Worm (Caenorhabditis elegans) whole organism, L1 larva: Measurements from ENCODE around the gene Y53F4B.21.
"Not testable (repeated sequence)": the region's sequence is repeated elsewhere in the genome, so short reads cannot be mapped to it uniquely, and the experiment has no call there.

Source experiments
- C04F5.9 ChIP-seq: sonication (generic microtip); optimal IDR thresholded peaks from 2 replicates; lab custom pipeline; 2016; ENCODE audit warnings: missing genetic modification characterization, missing compliant biosample characterization
- C16A3.4 ChIP-seq: fragments of 150-350 bp; optimal IDR thresholded peaks from 2 replicates; lab custom pipeline; 2014; ENCODE audit warnings: missing biosample characterization, missing genetic modification characterization
- C34B4.2 ChIP-seq: sonication (generic microtip); optimal IDR thresholded peaks from 2 replicates; lab custom pipeline; 2017; ENCODE audit warnings: mild to moderate bottlenecking, missing genetic modification characterization, missing compliant biosample characterization
- blmp-1 ChIP-seq: fragments of 150-350 bp; optimal IDR thresholded peaks from 2 replicates; lab custom pipeline; 2014; ENCODE audit warnings: missing biosample characterization, missing genetic modification characterization
- ceh-63 ChIP-seq: fragments of 200-800 bp; sonication (Bioruptor generic); optimal IDR thresholded peaks from 2 replicates; lab custom pipeline; 2018; ENCODE audit warnings: mild to moderate bottlenecking, missing genetic modification characterization, missing compliant biosample characterization
- ceh-8 ChIP-seq: fragments of 200-800 bp; sonication (Bioruptor generic); optimal IDR thresholded peaks from 2 replicates; lab custom pipeline; 2018; ENCODE audit warnings: mild to moderate bottlenecking, missing genetic modification characterization, moderate library complexity, missing compliant biosample characterization
- ceh-88 ChIP-seq: fragments of 200-800 bp; sonication (Bioruptor generic); IDR thresholded peaks from 2 replicates; pipeline ENCODE4 v1.3.6; 2022; ENCODE audit warnings: missing genetic modification characterization, missing compliant biosample characterization
- dpl-1 ChIP-seq, 3 experiments: fragments of 150-350 bp in 2 of 3; sonication (generic microtip) in 1 of 3; optimal IDR thresholded peaks; 2 replicates each; lab custom pipeline; 2014 to 2017; ENCODE audit warnings: missing biosample characterization in 3 of 3, missing genetic modification characterization in 3 of 3, missing genetic modification reagents in 3 of 3
- efl-1 ChIP-seq, 4 experiments: fragments of 150-350 bp; optimal IDR thresholded peaks in 3 of 4; peaks in 1 of 4; 1 replicate in 1 of 4; 2 replicates in 3 of 4; lab custom pipeline; 2014; ENCODE audit warnings: missing biosample characterization in 2 of 4, missing genetic modification characterization in 2 of 4, missing genetic modification reagents in 2 of 4
- efl-3 ChIP-seq: fragments of 200-800 bp; sonication (Bioruptor generic); optimal IDR thresholded peaks from 2 replicates; lab custom pipeline; 2018; ENCODE audit warnings: mild to moderate bottlenecking, missing genetic modification characterization, missing compliant biosample characterization
- egl-13 ChIP-seq: sonication (generic microtip); optimal IDR thresholded peaks from 2 replicates; lab custom pipeline; 2016; ENCODE audit warnings: missing genotype, missing genetic modification reagents, missing genetic modification characterization, missing compliant biosample characterization
- elt-2 ChIP-seq: sonication (generic microtip); optimal IDR thresholded peaks from 2 replicates; lab custom pipeline; 2016; ENCODE audit warnings: missing genetic modification characterization, mild to moderate bottlenecking, inconsistent platforms, missing compliant biosample characterization, missing genetic modification reagents
- fkh-4 ChIP-seq: sonication (generic microtip); optimal IDR thresholded peaks from 2 replicates; lab custom pipeline; 2016; ENCODE audit warnings: missing compliant biosample characterization, missing genetic modification characterization, borderline replicate concordance
- hlh-4 ChIP-seq: sonication (generic microtip); optimal IDR thresholded peaks from 2 replicates; lab custom pipeline; 2016; ENCODE audit warnings: mild to moderate bottlenecking, missing genetic modification characterization, missing compliant biosample characterization
- hpl-2 ChIP-seq: fragments of 150-350 bp; optimal IDR thresholded peaks from 2 replicates; lab custom pipeline; 2014; ENCODE audit warnings: missing biosample characterization, missing genetic modification reagents, missing genetic modification characterization
- irx-1 ChIP-seq: sonication (generic microtip); optimal IDR thresholded peaks from 2 replicates; lab custom pipeline; 2016; ENCODE audit warnings: missing genetic modification characterization, missing compliant biosample characterization
- lin-13 ChIP-seq: fragments of 150-350 bp; optimal IDR thresholded peaks from 2 replicates; lab custom pipeline; 2014; ENCODE audit warnings: missing biosample characterization, missing genetic modification reagents, missing genetic modification characterization
- lin-14 ChIP-seq: fragments of 200-800 bp; sonication (Bioruptor generic); optimal IDR thresholded peaks from 2 replicates; lab custom pipeline; 2018; ENCODE audit warnings: mild to moderate bottlenecking, missing genetic modification characterization, moderate library complexity, missing compliant biosample characterization
- lsy-2 ChIP-seq, 2 experiments: fragments of 150-350 bp; optimal IDR thresholded peaks; 2 replicates each; lab custom pipeline; 2014; ENCODE audit warnings: missing biosample characterization in 2 of 2, missing genetic modification characterization in 2 of 2
- mdl-1 ChIP-seq, 2 experiments: fragments of 150-350 bp; optimal IDR thresholded peaks; 2 replicates each; lab custom pipeline; 2014 to 2017; ENCODE audit warnings: missing biosample characterization in 2 of 2, missing genetic modification characterization in 2 of 2, inconsistent platforms in 1 of 2
- nhr-11 ChIP-seq: fragments of 150-350 bp; optimal IDR thresholded peaks from 2 replicates; lab custom pipeline; 2014; ENCODE audit warnings: missing biosample characterization, missing genetic modification characterization
- nhr-19 ChIP-seq: fragments of 200-800 bp; sonication (Bioruptor generic); conservative IDR thresholded peaks from 2 replicates; pipeline ENCODE4 v1.3.6; 2022; ENCODE audit warnings: missing genetic modification characterization, missing compliant biosample characterization
- nhr-237 ChIP-seq: fragments of 150-350 bp; optimal IDR thresholded peaks from 2 replicates; lab custom pipeline; 2014; ENCODE audit warnings: missing biosample characterization, missing genetic modification characterization
- nhr-28 ChIP-seq: fragments of 150-350 bp; optimal IDR thresholded peaks from 2 replicates; lab custom pipeline; 2014; ENCODE audit warnings: missing biosample characterization, missing genetic modification characterization
- nhr-71 ChIP-seq: sonication (generic microtip); optimal IDR thresholded peaks from 2 replicates; lab custom pipeline; 2016; ENCODE audit warnings: mild to moderate bottlenecking, missing genetic modification characterization, moderate library complexity, missing compliant biosample characterization
- nhr-85 ChIP-seq: sonication (generic microtip); peaks from one replicate; lab custom pipeline; 2016; ENCODE audit warnings: missing genetic modification characterization, inconsistent platforms, missing compliant biosample characterization
- rnt-1 ChIP-seq: sonication (generic microtip); optimal IDR thresholded peaks from 2 replicates; lab custom pipeline; 2016; ENCODE audit warnings: mild to moderate bottlenecking, missing genetic modification characterization, moderate library complexity, missing compliant biosample characterization
- skn-1 ChIP-seq: fragments of 150-350 bp; optimal IDR thresholded peaks from 2 replicates; lab custom pipeline; 2014; ENCODE audit warnings: missing biosample characterization, missing genetic modification characterization
- snpc-4 ChIP-seq: fragments of 150-350 bp; optimal IDR thresholded peaks from 2 replicates; lab custom pipeline; 2014; ENCODE audit warnings: missing biosample characterization, missing genetic modification characterization
- snu-23 ChIP-seq: sonication (generic microtip); optimal IDR thresholded peaks from 2 replicates; lab custom pipeline; 2016; ENCODE audit warnings: missing genetic modification characterization, missing compliant biosample characterization
- sup-37 ChIP-seq: fragments of 200-800 bp; sonication (Bioruptor generic); optimal IDR thresholded peaks from 2 replicates; lab custom pipeline; 2018; ENCODE audit warnings: mild to moderate bottlenecking, missing genetic modification characterization, missing compliant biosample characterization
- swsn-7 ChIP-seq: sonication (generic microtip); optimal IDR thresholded peaks from 2 replicates; lab custom pipeline; 2016; ENCODE audit warnings: missing genetic modification characterization, missing compliant biosample characterization
- tbx-2 ChIP-seq: sonication (generic microtip); optimal IDR thresholded peaks from 2 replicates; lab custom pipeline; 2016; ENCODE audit warnings: missing genetic modification characterization, missing compliant biosample characterization
- vab-15 ChIP-seq: sonication (generic microtip); optimal IDR thresholded peaks from 2 replicates; lab custom pipeline; 2017; ENCODE audit warnings: missing genotype, mild to moderate bottlenecking, missing genetic modification characterization, missing compliant biosample characterization
- zag-1 ChIP-seq: fragments of 150-350 bp; optimal IDR thresholded peaks from 2 replicates; lab custom pipeline; 2014; ENCODE audit warnings: missing biosample characterization, missing genetic modification characterization
- ztf-11 ChIP-seq, 2 experiments: sonication (generic microtip); optimal IDR thresholded peaks; 2 replicates each; lab custom pipeline; 2016 to 2017; ENCODE audit warnings: missing genetic modification characterization in 2 of 2, missing biosample characterization in 1 of 2, missing compliant biosample characterization in 1 of 2
- ztf-4 ChIP-seq: fragments of 150-350 bp; optimal IDR thresholded peaks from 2 replicates; lab custom pipeline; 2014; ENCODE audit warnings: missing biosample characterization, missing genetic modification characterization

The Y53F4B.21 gene

ce11 chrII:15134332-15134731 is 44.4 kb downstream of the Y53F4B.21 start, which contains the start of gene Y53F4B.24:
TSS of gene Y53F4B.24 (minus strand) at chrII:15134432.
- TF ChIP-seq C34B4.2 (tag; lab: Kevin White, UChicago) (no peak), nhr-85 (tag; lab: Kevin White, UChicago) (peak; percentile 4), lsy-2 (tag; optimal IDR thresholded peaks at IDR 0.05; lab: Kevin White, UChicago) (no peak), zag-1 (tag; lab: Kevin White, UChicago) (no peak), ceh-63 (no peak), vab-15 (no peak)

ce11 chrII:15135886-15136285 is 45.9 kb downstream of the Y53F4B.21 start, which contains the start of gene Y53F4B.25:
TSS of gene Y53F4B.25 (plus strand) at chrII:15136186.
- TF ChIP-seq nhr-71 (no peak), C34B4.2 (tag; lab: Kevin White, UChicago) (no peak)

- not testable (repeated sequence) for TF ChIP-seq zag-1 (tag; lab: Kevin White, UChicago); nhr-19; lin-13 (GFP tag; lab: Kevin White, UChicago)
Measured at ce11 chrII:15140881-15141280, 50.9 kb downstream of the Y53F4B.21 start, which contains the start of gene Y53F4B.26. TSS of gene Y53F4B.26 (minus strand) at chrII:15140981.

ce11 chrII:15143729-15144128 is 53.7 kb downstream of the Y53F4B.21 start:
- TF ChIP-seq fkh-4 (tag; lab: Kevin White, UChicago) (no peak), efl-1 (optimal IDR thresholded peaks at IDR 0.05; lab: Kevin White, UChicago) (no peak), efl-1 (GFP tag; optimal IDR thresholded peaks at IDR 0.05 in 1 of 2; lab: Kevin White, UChicago) (peak in 1 of 2 experiments; percentile 90)

- TF ChIP-seq fkh-4 (tag; lab: Kevin White, UChicago), result no peak
- TF ChIP-seq blmp-1 (tag; lab: Kevin White, UChicago), result peak; percentile 63
- no peak for TF ChIP-seq vab-15
Measured at ce11 chrII:15145594-15145993, 55.6 kb downstream of the Y53F4B.21 start, which contains the start of gene Y53F4B.27. TSS of gene Y53F4B.27 (plus strand) at chrII:15145894.

- TF ChIP-seq ceh-88 (GFP tag; lab: Robert Waterston, UW), result no peak
- no peak for TF ChIP-seq efl-3
- TF ChIP-seq mdl-1 (tag; optimal IDR thresholded peaks at IDR 0.05; lab: Kevin White, UChicago), result no peak
- no peak for TF ChIP-seq irx-1 (tag; lab: Kevin White, UChicago)
- TF ChIP-seq ceh-8 (GFP tag; lab: Kevin White, UChicago), result no peak
- TF ChIP-seq dpl-1 (GFP tag; optimal IDR thresholded peaks at IDR 0.05; lab: Kevin White, UChicago), result no peak
- no peak for TF ChIP-seq rnt-1
- TF ChIP-seq hpl-2 (GFP tag; lab: Kevin White, UChicago), result no peak
- TF ChIP-seq C04F5.9 (tag; lab: Kevin White, UChicago), result no peak
- TF ChIP-seq nhr-71, result no peak
- no peak for TF ChIP-seq snpc-4 (tag; lab: Kevin White, UChicago)
- TF ChIP-seq C16A3.4 (tag; lab: Kevin White, UChicago), result no peak
- no peak for TF ChIP-seq swsn-7 (tag; lab: Kevin White, UChicago)
- TF ChIP-seq nhr-237 (tag; lab: Kevin White, UChicago), result no peak
- TF ChIP-seq ztf-4 (tag; lab: Kevin White, UChicago), result no peak
Measured at ce11 chrII:15148442-15148841, 58.5 kb downstream of the Y53F4B.21 start.

- no peak for TF ChIP-seq nhr-11 (tag; lab: Kevin White, UChicago)
- no peak for TF ChIP-seq skn-1 (tag; lab: Kevin White, UChicago)
- TF ChIP-seq elt-2, result no peak
- TF ChIP-seq egl-13 (tag; lab: Kevin White, UChicago), result no peak
- no peak for TF ChIP-seq hpl-2 (GFP tag; lab: Kevin White, UChicago)
- no peak for TF ChIP-seq blmp-1 (tag; lab: Kevin White, UChicago)
- TF ChIP-seq tbx-2 (tag; lab: Kevin White, UChicago), result no peak
- TF ChIP-seq nhr-28 (tag; lab: Kevin White, UChicago), result no peak
- no peak for TF ChIP-seq lin-14 (GFP tag; lab: Kevin White, UChicago)
- TF ChIP-seq sup-37 (GFP tag; lab: Kevin White, UChicago), result no peak
- TF ChIP-seq snu-23, result no peak
- no peak for TF ChIP-seq ztf-11 (tag; optimal IDR thresholded peaks at IDR 0.05; lab: Kevin White, UChicago)
- no peak for TF ChIP-seq zag-1 (tag; lab: Kevin White, UChicago)
- no peak for TF ChIP-seq ceh-8 (GFP tag; lab: Kevin White, UChicago)
- TF ChIP-seq irx-1 (tag; lab: Kevin White, UChicago), result no peak
- no peak for TF ChIP-seq hlh-4
Measured at ce11 chrII:15157880-15158279, 67.9 kb downstream of the Y53F4B.21 start, which contains the start of gene ptr-20. TSS of gene ptr-20 (plus strand) at chrII:15158180.
